Worm (Caenorhabditis elegans): Measurements from ENCODE around the gene sir-2.2.

ce11 chrX:13320575-13320974, 7.3 kb upstream of the sir-2.2 start:
- TF ChIP-seq him-1 (tag; optimal IDR thresholded peaks at IDR 0.05) (no peak), dao-5 (tag; optimal IDR thresholded peaks at IDR 0.05) (no peak)

All from whole organism, L4/young adult.